Worm (Caenorhabditis elegans): ENCODE measurements around the gene hmgs-1.

The hmgs-1 gene

DNA sequence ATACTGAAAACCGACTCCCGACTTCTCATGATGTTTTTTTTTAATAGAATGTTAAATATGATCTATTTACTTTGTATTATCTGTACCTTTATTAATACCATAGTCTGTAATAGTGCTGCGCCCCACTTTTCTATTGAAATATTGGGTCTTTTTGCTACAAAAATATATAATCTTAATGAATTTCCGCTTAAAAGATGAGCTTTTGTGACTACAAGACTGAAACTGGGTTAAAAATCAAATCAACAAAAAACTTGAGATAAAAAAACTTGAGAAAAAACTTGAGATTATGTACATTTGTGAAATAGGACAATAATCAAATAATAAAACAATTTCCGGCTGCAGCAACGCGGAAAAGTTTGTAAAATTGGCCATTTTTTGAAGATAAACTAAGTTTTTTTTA, 46.4 kb upstream of the hmgs-1 start, which contains the start of gene K09H11.15:
Gene K09H11.15, minus strand, starts transcription at position 101 of the 400 bp plus-strand sequence.
- TF ChIP-seq dmd-4 (tag; optimal IDR thresholded peaks at IDR 0.05) (no peak), lin-13 (GFP tag; optimal IDR thresholded peaks at IDR 0.05) (no peak), skn-1 (tag; optimal IDR thresholded peaks at IDR 0.05) (no peak), unc-62 (GFP tag; optimal IDR thresholded peaks at IDR 0.05) (no peak), blmp-1 (tag; optimal IDR thresholded peaks at IDR 0.05; ENCODE audit: insufficient read depth) (no peak), egl-27 (tag; optimal IDR thresholded peaks at IDR 0.05) (no peak), lsy-2 (tag; optimal IDR thresholded peaks at IDR 0.05) (no peak), nhr-12 (tag; optimal IDR thresholded peaks at IDR 0.05) (no peak), gmeb-1 (tag; optimal IDR thresholded peaks at IDR 0.05) (no peak), ceh-82 (tag; optimal IDR thresholded peaks at IDR 0.05) (no peak)

DNA sequence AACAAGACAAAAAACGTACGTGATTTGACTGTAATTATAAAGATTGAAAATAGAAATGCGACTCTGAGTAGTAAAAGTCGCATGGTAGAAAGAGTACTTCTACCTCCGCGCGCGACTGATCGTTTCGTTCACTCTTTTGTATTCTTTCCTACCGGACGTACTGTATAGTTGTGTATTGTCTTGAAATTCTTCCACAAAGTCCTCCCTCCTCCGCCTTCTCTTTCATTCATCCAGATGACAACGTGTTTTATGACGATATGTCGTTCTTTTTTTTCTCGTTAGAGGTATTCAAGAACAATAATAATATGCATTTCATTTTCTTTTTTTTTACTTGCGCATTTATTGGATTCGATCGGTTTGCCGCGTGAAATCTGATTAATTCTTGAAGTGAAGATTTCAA, 42.1 kb upstream of the hmgs-1 start, which contains the start of gene K09H11.4:
Gene K09H11.4, minus strand, starts transcription at position 101 of the 400 bp plus-strand sequence.
- TF ChIP-seq lin-39 (tag; optimal IDR thresholded peaks at IDR 0.05) (no peak), nhr-12 (tag; optimal IDR thresholded peaks at IDR 0.05) (no peak), blmp-1 (tag; optimal IDR thresholded peaks at IDR 0.05; ENCODE audit: insufficient read depth) (no peak), ztf-11 (tag; optimal IDR thresholded peaks at IDR 0.05) (no peak), ZK546.5 (tag; optimal IDR thresholded peaks at IDR 0.05) (no peak), nhr-129 (tag; optimal IDR thresholded peaks at IDR 0.05) (no peak), C34F6.9 (tag; optimal IDR thresholded peaks at IDR 0.05) (no peak), R02D3.7 (tag; optimal IDR thresholded peaks at IDR 0.05) (no peak), snpc-4 (tag; optimal IDR thresholded peaks at IDR 0.05) (no peak), nhr-6 (tag; optimal IDR thresholded peaks at IDR 0.05) (no peak), ama-1 (optimal IDR thresholded peaks at IDR 0.05) (no peak), aly-2 (tag; optimal IDR thresholded peaks at IDR 0.05) (no peak), fos-1 (tag; optimal IDR thresholded peaks at IDR 0.05) (no peak), ceh-82 (tag; optimal IDR thresholded peaks at IDR 0.05) (no peak), ztf-1 (GFP tag; conservative IDR thresholded peaks at IDR 0.05) (no peak), ztf-4 (tag; optimal IDR thresholded peaks at IDR 0.05) (no peak), lin-13 (GFP tag; optimal IDR thresholded peaks at IDR 0.05) (no peak), elt-1 (tag; optimal IDR thresholded peaks at IDR 0.05) (no peak), crh-2 (tag; optimal IDR thresholded peaks at IDR 0.05) (no peak)

DNA sequence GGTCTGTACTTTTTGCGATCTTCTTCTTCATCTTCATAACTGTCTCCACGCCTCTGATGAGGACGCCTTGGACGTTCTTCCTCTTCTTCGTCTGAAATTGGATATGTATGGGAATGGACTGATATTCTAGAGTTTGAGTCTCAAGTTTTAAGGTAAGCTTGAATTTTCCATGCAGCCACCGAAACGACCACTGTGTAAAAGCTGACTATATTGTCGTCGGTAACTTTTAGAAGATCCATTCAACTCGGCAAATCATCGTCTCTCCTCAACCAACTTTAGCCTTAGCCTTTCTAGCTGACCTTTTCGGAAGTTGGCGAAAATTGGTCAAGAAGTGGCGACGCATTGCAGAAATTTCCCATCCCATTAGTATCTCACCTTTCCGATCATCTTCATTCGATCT, 40.0 kb upstream of the hmgs-1 start:
- TF ChIP-seq ama-1 (optimal IDR thresholded peaks at IDR 0.05): no peak
- TF ChIP-seq snpc-4 (tag; optimal IDR thresholded peaks at IDR 0.05): no peak

DNA sequence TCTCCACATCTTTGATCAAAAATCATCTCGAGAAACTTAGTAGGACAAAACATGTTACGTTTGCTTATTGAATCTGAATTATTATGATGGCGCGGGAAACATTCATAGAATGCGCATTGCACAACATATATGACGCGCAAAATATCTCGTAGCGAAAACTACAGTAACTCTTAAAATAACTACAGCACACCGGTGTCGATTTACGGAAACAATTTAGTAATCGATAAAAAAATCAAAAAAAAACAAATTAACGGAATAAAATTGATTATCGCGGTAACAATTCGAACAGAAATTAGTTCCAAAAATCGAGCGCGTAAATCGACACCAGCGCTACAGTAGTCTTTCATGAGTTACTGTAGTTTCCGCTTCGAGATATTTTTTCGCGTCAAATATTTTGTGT, 37.7 kb upstream of the hmgs-1 start:
- TF ChIP-seq F13H6.1 (tag; optimal IDR thresholded peaks at IDR 0.05) (no peak), ZK546.5 (tag; optimal IDR thresholded peaks at IDR 0.05) (no peak), mdl-1 (tag; optimal IDR thresholded peaks at IDR 0.05) (no peak), nhr-21 (tag; optimal IDR thresholded peaks at IDR 0.05) (no peak), nhr-25 (tag; optimal IDR thresholded peaks at IDR 0.05) (no peak), mab-5 (tag; optimal IDR thresholded peaks at IDR 0.05) (no peak), sma-9 (GFP tag; optimal IDR thresholded peaks at IDR 0.05) (no peak), sma-9 (tag; optimal IDR thresholded peaks at IDR 0.05) (no peak), C34F6.9 (tag; optimal IDR thresholded peaks at IDR 0.05) (no peak), ztf-1 (GFP tag; conservative IDR thresholded peaks at IDR 0.05) (no peak)

DNA sequence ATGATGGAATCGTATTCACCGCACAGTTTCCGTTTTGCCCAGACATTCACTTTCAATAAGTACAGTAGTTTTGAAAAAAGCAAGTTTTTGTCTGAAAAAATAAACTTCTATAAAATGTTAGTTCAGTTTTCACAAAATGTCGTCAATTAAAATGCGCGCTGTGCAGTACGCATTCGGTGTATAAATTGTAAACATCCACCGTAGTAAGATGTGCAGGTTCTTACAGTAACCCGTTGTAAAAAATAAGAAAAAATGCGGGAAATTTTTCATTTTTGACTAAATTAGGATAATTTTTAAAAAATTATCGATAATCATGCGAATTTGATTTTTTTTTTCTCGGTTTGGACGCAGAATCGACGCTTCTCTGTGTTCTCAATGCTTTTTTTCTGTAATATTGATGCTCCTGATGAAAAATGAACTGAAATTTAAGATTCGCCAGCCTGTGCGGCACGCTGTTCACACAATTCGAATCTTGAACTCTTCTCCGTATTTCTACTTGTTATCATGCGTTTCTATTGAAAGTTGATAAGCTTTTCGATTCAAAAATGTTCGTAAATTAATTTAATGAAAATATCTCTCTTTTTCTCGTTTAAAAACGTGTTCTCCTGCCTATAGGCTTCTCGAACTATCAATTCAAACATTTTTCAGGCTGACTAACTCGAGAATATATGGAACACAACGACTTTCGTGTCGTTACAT, 33.0 kb upstream of the hmgs-1 start, which contains the start of gene rga-3:
Gene rga-3, plus strand, starts transcription at position 649 of the 699 bp plus-strand sequence.
- TF ChIP-seq lin-39 (tag; optimal IDR thresholded peaks at IDR 0.05) (no peak), elt-3 (tag; optimal IDR thresholded peaks at IDR 0.05) (no peak), zag-1 (tag; optimal IDR thresholded peaks at IDR 0.05) (no peak), blmp-1 (tag; optimal IDR thresholded peaks at IDR 0.05; ENCODE audit: insufficient read depth) (no peak), ztf-4 (tag; optimal IDR thresholded peaks at IDR 0.05) (no peak), nhr-12 (tag; optimal IDR thresholded peaks at IDR 0.05) (no peak), dmd-4 (tag; optimal IDR thresholded peaks at IDR 0.05) (no peak), lsy-2 (tag; optimal IDR thresholded peaks at IDR 0.05) (no peak)
